Worm (Caenorhabditis elegans) whole organism, late embryonic: ENCODE data around the gene srh-203.
"Not testable (repeated sequence)": the region's sequence is repeated elsewhere in the genome, so short reads cannot be mapped to it uniquely, and the experiment has no call there.

Experiments
- C08G9.2 ChIP-seq: sonication (generic microtip); optimal IDR thresholded peaks from 2 replicates; lab custom pipeline; 2016; ENCODE audit warnings: mild to moderate bottlenecking, missing genetic modification characterization, moderate library complexity, missing compliant biosample characterization
- K09A11.1 ChIP-seq: sonication (generic microtip); optimal IDR thresholded peaks from 2 replicates; lab custom pipeline; 2017; ENCODE audit warnings: antibody characterized with exemption, mild to moderate bottlenecking, missing genetic modification characterization, missing compliant biosample characterization; ENCODE audit not compliant: insufficient read depth
- T23F11.4 ChIP-seq: fragments of 200-800 bp; sonication (Bioruptor generic); optimal IDR thresholded peaks from 2 replicates; lab custom pipeline; 2018; ENCODE audit warnings: mild to moderate bottlenecking, missing genetic modification characterization, missing compliant biosample characterization
- Y22D7AL.16 ChIP-seq: sonication (generic microtip); optimal IDR thresholded peaks from 2 replicates; lab custom pipeline; 2016; ENCODE audit warnings: missing genetic modification characterization, missing compliant biosample characterization
- ahr-1 ChIP-seq: sonication (generic microtip); optimal IDR thresholded peaks from 2 replicates; lab custom pipeline; 2016; ENCODE audit warnings: missing genetic modification characterization, missing compliant biosample characterization
- ceh-19 ChIP-seq: fragments of 200-800 bp; sonication (Bioruptor generic); optimal IDR thresholded peaks from 2 replicates; lab custom pipeline; 2018; ENCODE audit warnings: mild to moderate bottlenecking, missing genetic modification characterization, missing compliant biosample characterization
- ceh-30 ChIP-seq: fragments of 150-350 bp; optimal IDR thresholded peaks from 2 replicates; lab custom pipeline; 2014; ENCODE audit warnings: missing biosample characterization, missing genetic modification characterization
- ceh-6 ChIP-seq: fragments of 200-800 bp; sonication (Bioruptor generic); optimal IDR thresholded peaks from 2 replicates; lab custom pipeline; 2018; ENCODE audit warnings: mild to moderate bottlenecking, missing genetic modification characterization, missing compliant biosample characterization
- ceh-9 ChIP-seq: sonication (generic microtip); optimal IDR thresholded peaks from 2 replicates; lab custom pipeline; 2016; ENCODE audit warnings: mild to moderate bottlenecking, missing genetic modification characterization, inconsistent platforms, missing compliant biosample characterization
- che-1 ChIP-seq: sonication (generic microtip); optimal IDR thresholded peaks from 2 replicates; lab custom pipeline; 2016; ENCODE audit warnings: mild to moderate bottlenecking, missing genetic modification characterization, missing compliant biosample characterization
- dmd-4 ChIP-seq: sonication (generic microtip); optimal IDR thresholded peaks from 2 replicates; lab custom pipeline; 2016; ENCODE audit warnings: borderline replicate concordance, missing genetic modification characterization, missing compliant biosample characterization
- elt-2 ChIP-seq: sonication (generic microtip); optimal IDR thresholded peaks from 2 replicates; lab custom pipeline; 2016; ENCODE audit warnings: missing genetic modification reagents, missing genetic modification characterization, missing compliant biosample characterization
- elt-4 ChIP-seq: sonication (generic microtip); optimal IDR thresholded peaks from 2 replicates; lab custom pipeline; 2016; ENCODE audit warnings: missing genetic modification characterization, missing compliant biosample characterization
- fkh-10 ChIP-seq: fragments of 150-350 bp; optimal IDR thresholded peaks from 2 replicates; lab custom pipeline; 2014; ENCODE audit warnings: missing biosample characterization, missing genetic modification reagents, missing genetic modification characterization
- fkh-6 ChIP-seq: sonication (generic microtip); optimal IDR thresholded peaks from 2 replicates; lab custom pipeline; 2016; ENCODE audit warnings: missing genetic modification characterization, missing compliant biosample characterization
- hlh-13 ChIP-seq: fragments of 200-800 bp; sonication (Bioruptor generic); optimal IDR thresholded peaks from 2 replicates; lab custom pipeline; 2018; ENCODE audit warnings: mild to moderate bottlenecking, missing genetic modification characterization, missing compliant biosample characterization
- nhr-11 ChIP-seq: fragments of 150-350 bp; optimal IDR thresholded peaks from 2 replicates; lab custom pipeline; 2014; ENCODE audit warnings: missing biosample characterization, missing genetic modification characterization
- npax-4 ChIP-seq: sonication (generic microtip); optimal IDR thresholded peaks from 2 replicates; lab custom pipeline; 2016; ENCODE audit warnings: missing genetic modification characterization, missing compliant biosample characterization
- pax-1 ChIP-seq: fragments of 150-350 bp; optimal IDR thresholded peaks from 2 replicates; lab custom pipeline; 2014; ENCODE audit warnings: missing biosample characterization, missing genetic modification characterization
- pha-2 ChIP-seq: sonication (generic microtip); optimal IDR thresholded peaks from 2 replicates; lab custom pipeline; 2017; ENCODE audit warnings: mild to moderate bottlenecking, missing genetic modification characterization, missing compliant biosample characterization
- pha-4 ChIP-seq: fragments of 150-350 bp; optimal IDR thresholded peaks from 2 replicates; lab custom pipeline; 2018; ENCODE audit warnings: missing biosample characterization, missing genetic modification reagents, missing genetic modification characterization
- pros-1 ChIP-seq: fragments of 150-350 bp; optimal IDR thresholded peaks from 2 replicates; lab custom pipeline; 2014; ENCODE audit warnings: missing biosample characterization, missing genetic modification reagents, missing genetic modification characterization
- ref-2 ChIP-seq: sonication (generic microtip); optimal IDR thresholded peaks from 2 replicates; lab custom pipeline; 2016; ENCODE audit warnings: missing genetic modification characterization, missing compliant biosample characterization
- rnt-1 ChIP-seq: sonication (generic microtip); optimal IDR thresholded peaks from 2 replicates; lab custom pipeline; 2016; ENCODE audit warnings: missing genetic modification characterization, missing compliant biosample characterization
- sdc-2 ChIP-seq: sonication (generic microtip); optimal IDR thresholded peaks from 2 replicates; lab custom pipeline; 2016; ENCODE audit warnings: missing genotype, missing genetic modification characterization, missing compliant biosample characterization
- sox-4 ChIP-seq: sonication (generic microtip); optimal IDR thresholded peaks from 2 replicates; lab custom pipeline; 2017; ENCODE audit warnings: mild to moderate bottlenecking, missing genetic modification characterization, inconsistent platforms, missing compliant biosample characterization
- tbx-2 ChIP-seq: sonication (generic microtip); optimal IDR thresholded peaks from 2 replicates; lab custom pipeline; 2016; ENCODE audit warnings: missing genetic modification characterization, missing compliant biosample characterization
- unc-42 ChIP-seq: sonication (generic microtip); optimal IDR thresholded peaks from 2 replicates; lab custom pipeline; 2016; ENCODE audit warnings: missing genotype, missing genetic modification characterization, missing compliant biosample characterization
- unc-55 ChIP-seq: sonication (generic microtip); optimal IDR thresholded peaks from 2 replicates; lab custom pipeline; 2017; ENCODE audit warnings: missing biosample characterization, missing genetic modification reagents, missing genetic modification characterization
- unc-86 ChIP-seq: sonication (generic microtip); optimal IDR thresholded peaks from 2 replicates; lab custom pipeline; 2016; ENCODE audit warnings: missing genetic modification characterization, missing compliant biosample characterization
- ztf-16 ChIP-seq: sonication (generic microtip); optimal IDR thresholded peaks from 2 replicates; lab custom pipeline; 2017; ENCODE audit warnings: missing genetic modification characterization, missing compliant biosample characterization

The srh-203 gene

ce11 chrV:17464278-17464677, 8.2 kb upstream of the srh-203 start, which contains the start of gene F20E11.7:
TSS of gene F20E11.7 (plus strand) at chrV:17464578.
- not testable (repeated sequence) for TF ChIP-seq T23F11.4; che-1 (tag; lab: Kevin White, UChicago); ref-2 (tag; lab: Kevin White, UChicago)

- TF ChIP-seq C08G9.2 (tag; lab: Kevin White, UChicago) (no peak), ahr-1 (tag; lab: Kevin White, UChicago) (no peak), ceh-6 (no peak), ceh-9 (tag; lab: Kevin White, UChicago) (no peak), npax-4 (tag; lab: Kevin White, UChicago) (no peak), ceh-19 (GFP tag; lab: Kevin White, UChicago) (no peak), sdc-2 (tag; lab: Kevin White, UChicago) (no peak), unc-86 (tag; lab: Kevin White, UChicago) (no peak)
Measured at ce11 chrV:17460061-17460460, 4.0 kb upstream of the srh-203 start, which contains the start of gene srz-48. TSS of gene srz-48 (minus strand) at chrV:17460161.

ce11 chrV:17458069-17458468, 2.0 kb upstream of the srh-203 start, which contains the start of gene str-200:
TSS of gene str-200 (minus strand) at chrV:17458169.
- no peak for TF ChIP-seq che-1 (tag; lab: Kevin White, UChicago)
- no peak for TF ChIP-seq hlh-13 (GFP tag; lab: Kevin White, UChicago)
- TF ChIP-seq dmd-4 (tag; lab: Kevin White, UChicago), result no peak
- no peak for TF ChIP-seq elt-2 (tag; lab: Kevin White, UChicago)
- no peak for TF ChIP-seq fkh-10
- no peak for TF ChIP-seq unc-55
- no peak for TF ChIP-seq ceh-9 (tag; lab: Kevin White, UChicago)
- no peak for TF ChIP-seq pha-2

ce11 chrV:17449836-17450235, 6.3 kb downstream of the srh-203 start:
- no peak for TF ChIP-seq dmd-4 (tag; lab: Kevin White, UChicago)

ce11 chrV:17439406-17439805, 16.7 kb downstream of the srh-203 start, which contains the start of gene srh-154:
TSS of gene srh-154 (plus strand) at chrV:17439706.
- TF ChIP-seq rnt-1 (tag; lab: Kevin White, UChicago), result no peak
- TF ChIP-seq tbx-2 (tag; lab: Kevin White, UChicago), result no peak
- TF ChIP-seq sox-4, result no peak
- no peak for TF ChIP-seq pax-1 (tag; lab: Kevin White, UChicago)
- TF ChIP-seq Y22D7AL.16 (tag; lab: Kevin White, UChicago), result no peak
- TF ChIP-seq unc-42, result no peak
- no peak for TF ChIP-seq T23F11.4
- no peak for TF ChIP-seq ztf-16
- no peak for TF ChIP-seq nhr-11 (tag; lab: Kevin White, UChicago)
- no peak for TF ChIP-seq ceh-9 (tag; lab: Kevin White, UChicago)
- TF ChIP-seq ceh-30 (tag; lab: Kevin White, UChicago), result no peak
- TF ChIP-seq fkh-6, result no peak
- no peak for TF ChIP-seq K09A11.1
- TF ChIP-seq pros-1 (tag; lab: Kevin White, UChicago), result no peak
- TF ChIP-seq dmd-4 (tag; lab: Kevin White, UChicago), result no peak

ce11 chrV:17438317-17438716, 17.8 kb downstream of the srh-203 start, which contains the start of gene srsx-2:
TSS of gene srsx-2 (minus strand) at chrV:17438417.
- no peak for TF ChIP-seq elt-2 (tag; lab: Kevin White, UChicago)
- TF ChIP-seq elt-4 (tag; lab: Kevin White, UChicago), result no peak
- TF ChIP-seq pax-1 (tag; lab: Kevin White, UChicago), result no peak
- TF ChIP-seq pha-4 (tag; lab: Kevin White, UChicago), result no peak
- no peak for TF ChIP-seq tbx-2 (tag; lab: Kevin White, UChicago)
- TF ChIP-seq, all 69 proteins: peak for 0
